Fruit fly (Drosophila melanogaster) S2 (cell line): ENCODE measurements around the gene GIIIspla2.

ENCODE experiments used
- CG8478 ChIP-seq: fragments of >200 bp; optimal IDR thresholded peaks from 2 replicates; lab custom pipeline; 2018
- CTCF ChIP-seq, 2 experiments: fragments of >200 bp; optimal IDR thresholded peaks; 2 replicates each; lab custom pipeline; 2018

Gene GIIIspla2

DNA sequence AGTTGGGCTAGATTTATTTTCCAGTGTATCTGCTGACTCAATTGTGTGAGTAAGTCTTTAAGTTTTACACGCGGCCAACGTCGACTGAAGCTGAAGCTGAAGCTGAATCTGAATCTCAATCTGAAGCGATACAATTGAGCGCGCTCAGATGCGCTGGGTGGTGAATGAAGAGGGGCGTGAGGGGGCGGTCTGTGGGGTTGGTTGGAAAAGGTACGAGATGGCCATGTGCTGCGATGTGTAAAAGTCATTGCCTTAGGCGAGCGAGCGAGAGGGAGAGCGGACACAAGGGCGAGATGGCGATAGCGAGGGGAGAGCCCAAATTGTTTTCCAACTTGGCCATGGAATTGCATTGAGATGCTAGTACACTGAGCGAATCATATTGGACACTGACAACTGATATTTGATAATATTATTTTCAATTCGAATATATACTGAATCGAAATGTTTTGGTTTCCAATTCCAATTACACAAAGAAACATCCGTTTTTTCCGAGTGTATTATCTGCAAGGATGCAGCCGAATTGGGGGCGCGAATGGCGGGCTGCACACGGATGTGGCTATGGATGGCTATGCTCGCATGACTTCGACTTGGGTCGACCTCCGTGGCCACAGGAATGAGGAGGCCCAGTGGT is 39.3 kb downstream of the GIIIspla2 start:
- no peak for TF ChIP-seq CTCF (optimal IDR thresholded peaks at IDR 0.05; lab: Kevin White, UChicago)
- no peak for TF ChIP-seq CG8478 (lab: Kevin White, UChicago)

DNA sequence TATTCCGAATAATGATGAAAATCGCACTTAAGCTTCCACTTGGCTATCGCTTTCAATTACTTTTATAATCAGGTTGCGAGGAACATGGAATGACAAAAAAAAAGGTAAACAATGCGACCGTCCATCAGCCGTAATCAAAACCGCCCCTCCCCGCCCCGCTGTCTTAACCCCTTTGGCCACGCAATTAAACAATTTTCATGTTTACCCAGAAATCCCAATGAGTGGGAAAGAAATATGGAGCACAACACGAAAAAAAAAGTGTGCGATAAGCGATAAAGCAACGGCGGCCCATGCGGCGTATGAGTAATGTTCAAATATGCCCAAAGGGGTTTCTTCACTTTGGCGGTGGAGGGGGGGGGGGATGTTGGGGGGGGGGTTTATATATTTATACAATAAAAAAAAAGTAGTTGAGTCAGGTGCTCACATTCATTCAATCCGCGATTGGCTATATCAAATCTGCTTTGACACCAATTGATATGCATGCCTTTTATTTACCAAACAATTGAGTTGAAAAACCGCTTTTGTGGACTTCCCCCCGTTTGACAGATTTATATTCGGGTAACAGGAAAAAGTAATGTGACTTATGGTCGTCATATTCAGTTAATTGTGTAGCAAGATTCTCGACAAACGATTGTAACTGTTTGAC is 41.6 kb downstream of the GIIIspla2 start:
- TF ChIP-seq CG8478 (lab: Kevin White, UChicago) (no peak), CTCF (optimal IDR thresholded peaks at IDR 0.05; lab: Kevin White, UChicago) (no peak)

DNA sequence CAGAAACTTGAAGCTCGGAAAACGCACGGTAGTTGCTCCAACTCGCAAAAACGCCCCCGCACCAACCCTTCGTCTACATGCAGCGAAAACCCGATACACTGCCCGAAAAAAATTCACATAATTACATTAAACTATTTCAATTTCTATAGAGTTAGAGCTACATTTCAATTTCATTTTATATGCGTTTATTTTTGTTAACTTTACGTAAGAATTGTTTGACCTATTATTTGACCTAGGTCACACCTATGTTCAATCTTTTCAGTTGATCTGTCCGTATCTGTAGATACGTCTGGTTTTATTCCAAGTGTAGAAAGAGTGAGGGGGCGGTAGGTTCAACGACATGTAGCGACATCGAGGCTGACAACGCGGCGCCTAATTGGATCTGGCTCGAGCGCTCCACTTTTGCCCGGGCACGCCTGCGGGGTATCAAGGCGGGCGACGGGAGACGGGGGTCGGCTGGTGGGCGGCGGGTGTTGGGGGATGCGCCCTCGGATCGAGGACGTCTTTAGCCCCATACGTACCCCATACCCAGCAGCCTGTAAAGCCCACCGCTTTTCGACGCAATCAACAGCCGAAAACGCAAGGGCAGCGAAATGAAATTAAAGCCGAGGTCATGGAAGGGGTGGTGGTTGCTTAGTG is 45.4 kb downstream of the GIIIspla2 start:
- TF ChIP-seq CG8478 (lab: Kevin White, UChicago) = no peak
- no peak for TF ChIP-seq CTCF (optimal IDR thresholded peaks at IDR 0.05; lab: Kevin White, UChicago)

DNA sequence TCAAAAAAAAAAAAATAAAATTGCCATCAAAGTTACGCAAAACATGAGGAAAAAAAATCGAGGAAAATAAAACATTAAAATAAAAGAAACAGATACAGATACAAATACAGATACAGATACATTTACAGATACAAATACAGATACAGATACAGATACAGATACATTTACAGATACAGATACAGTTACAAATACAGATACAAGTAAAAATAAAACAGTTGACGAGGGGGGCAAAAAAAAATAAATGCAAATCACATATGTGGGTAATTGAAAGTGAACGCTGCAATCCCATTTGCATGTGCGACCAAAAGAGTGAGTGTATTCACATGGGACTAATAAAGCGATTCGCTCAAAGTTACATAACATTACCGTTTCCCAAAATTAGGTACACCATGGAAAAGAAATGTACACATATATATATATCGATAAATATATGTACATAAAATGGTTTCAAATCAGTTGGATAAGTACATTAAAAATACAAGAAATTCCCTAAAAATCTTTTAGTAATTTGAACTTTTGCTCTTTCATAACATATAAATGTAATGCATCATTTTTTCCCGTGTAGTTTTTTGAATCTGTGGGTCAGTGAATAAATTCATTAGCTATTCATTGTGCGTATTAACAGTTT is 48.3 kb downstream of the GIIIspla2 start:
- TF ChIP-seq CTCF (optimal IDR thresholded peaks at IDR 0.05; lab: Kevin White, UChicago) (no peak), CG8478 (lab: Kevin White, UChicago) (no peak)

DNA sequence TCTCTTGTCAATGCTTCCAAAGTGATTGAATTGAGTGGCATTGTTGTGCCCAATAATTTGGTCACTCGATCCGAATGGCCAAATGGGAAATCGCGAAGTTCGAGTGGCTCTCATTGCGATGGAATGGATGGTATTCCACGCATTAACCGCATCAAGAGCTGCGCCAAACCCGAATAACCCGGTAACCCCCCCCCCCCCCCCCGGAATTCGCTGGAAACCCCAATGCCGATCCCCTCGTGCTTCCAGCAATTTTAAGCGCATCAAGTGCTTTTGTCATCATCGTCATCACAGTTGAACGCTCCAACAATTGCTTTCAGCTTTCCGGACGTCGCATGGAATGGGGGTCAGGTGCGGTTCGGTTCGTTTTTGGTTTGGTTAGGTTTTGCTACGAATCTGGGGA is 49.1 kb downstream of the GIIIspla2 start:
- TF ChIP-seq CTCF (optimal IDR thresholded peaks at IDR 0.05; lab: Kevin White, UChicago) = no peak
- TF ChIP-seq CG8478 (lab: Kevin White, UChicago) = no peak

DNA sequence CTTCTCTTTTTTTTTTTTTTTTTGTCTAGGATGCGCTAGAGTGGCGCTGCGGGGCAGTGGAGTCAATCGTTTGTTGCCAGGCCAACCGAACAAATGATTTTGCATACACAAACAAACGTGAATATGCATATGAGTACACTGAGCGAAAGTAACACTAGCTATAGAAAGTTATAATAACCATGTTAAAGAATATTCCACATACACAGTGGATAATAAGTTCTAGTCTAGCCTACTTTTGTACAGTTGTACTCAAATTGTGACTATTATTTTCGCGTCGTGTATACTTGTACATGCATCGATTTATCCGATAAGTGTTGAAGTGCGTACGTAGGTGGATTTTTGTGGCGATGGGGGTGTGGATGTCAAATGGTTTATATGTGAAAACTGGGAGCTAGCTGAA is 49.6 kb downstream of the GIIIspla2 start:
- TF ChIP-seq CTCF (optimal IDR thresholded peaks at IDR 0.05; lab: Kevin White, UChicago) = no peak
- TF ChIP-seq CG8478 (lab: Kevin White, UChicago) = no peak
